Worm (Caenorhabditis elegans) whole organism, L3 larva: ENCODE results near the gene aqp-11.

ENCODE experiments used
- R02D3.7 ChIP-seq: fragments of 150-350 bp; optimal IDR thresholded peaks from 2 replicates; lab custom pipeline; 2014; ENCODE audit warnings: missing biosample characterization, missing genetic modification characterization
- ZK546.5 ChIP-seq: sonication (generic microtip); optimal IDR thresholded peaks from 2 replicates; lab custom pipeline; 2017; ENCODE audit warnings: missing biosample characterization, missing genetic modification characterization
- ama-1 ChIP-seq: fragments of 150-350 bp; optimal IDR thresholded peaks from 2 replicates; lab custom pipeline; 2018
- ceh-16 ChIP-seq: sonication (generic microtip); optimal IDR thresholded peaks from 2 replicates; lab custom pipeline; 2017; ENCODE audit warnings: missing biosample characterization, missing genetic modification characterization
- ceh-28 ChIP-seq: fragments of 150-350 bp; optimal IDR thresholded peaks from 2 replicates; lab custom pipeline; 2014; ENCODE audit warnings: missing biosample characterization, missing genetic modification reagents, missing genetic modification characterization
- ceh-82 ChIP-seq: fragments of 150-350 bp; optimal IDR thresholded peaks from 2 replicates; lab custom pipeline; 2014; ENCODE audit warnings: missing biosample characterization, missing genetic modification characterization
- daf-12 ChIP-seq: fragments of 150-350 bp; optimal IDR thresholded peaks from 2 replicates; lab custom pipeline; 2014; ENCODE audit warnings: missing biosample characterization, missing genetic modification reagents, missing genetic modification characterization
- egl-27 ChIP-seq: sonication (generic microtip); optimal IDR thresholded peaks from 4 replicates; lab custom pipeline; 2017; ENCODE audit warnings: missing biosample characterization, missing genetic modification reagents, missing genetic modification characterization
- egl-5 ChIP-seq: fragments of 150-350 bp; optimal IDR thresholded peaks from 2 replicates; lab custom pipeline; 2017; ENCODE audit warnings: missing biosample characterization, missing genetic modification reagents, missing genetic modification characterization, inconsistent platforms
- elt-1 ChIP-seq: fragments of 150-350 bp; optimal IDR thresholded peaks from 2 replicates; lab custom pipeline; 2014; ENCODE audit warnings: missing biosample characterization, missing genetic modification characterization
- elt-2 ChIP-seq: sonication (generic microtip); optimal IDR thresholded peaks from 2 replicates; lab custom pipeline; 2016; ENCODE audit warnings: missing genetic modification reagents, mild to moderate bottlenecking, missing genetic modification characterization, missing compliant biosample characterization
- eor-1 ChIP-seq, 2 experiments: fragments of 150-350 bp; optimal IDR thresholded peaks; 2 replicates each; lab custom pipeline; 2014 to 2018; ENCODE audit warnings: missing biosample characterization in 2 of 2, missing genetic modification characterization in 2 of 2
- fkh-10 ChIP-seq: sonication (generic microtip); optimal IDR thresholded peaks from 2 replicates; lab custom pipeline; 2017; ENCODE audit warnings: missing biosample characterization, missing genetic modification reagents, missing genetic modification characterization
- fos-1 ChIP-seq: fragments of 150-350 bp; optimal IDR thresholded peaks from 2 replicates; lab custom pipeline; 2014; ENCODE audit warnings: missing biosample characterization, missing genetic modification characterization
- hmg-11 ChIP-seq: sonication (generic microtip); optimal IDR thresholded peaks from 2 replicates; lab custom pipeline; 2016; ENCODE audit warnings: missing genetic modification characterization, missing compliant biosample characterization
- jun-1 ChIP-seq: fragments of 150-350 bp; optimal IDR thresholded peaks from 2 replicates; lab custom pipeline; 2014; ENCODE audit warnings: missing biosample characterization, missing genetic modification reagents, missing genetic modification characterization
- lin-15B ChIP-seq: fragments of 150-350 bp; optimal IDR thresholded peaks from 2 replicates; lab custom pipeline; 2014; ENCODE audit warnings: missing biosample characterization, missing genetic modification characterization
- lin-39 ChIP-seq: fragments of 150-350 bp; optimal IDR thresholded peaks from 2 replicates; lab custom pipeline; 2018; ENCODE audit warnings: missing biosample characterization, missing genetic modification reagents, missing genetic modification characterization
- mdl-1 ChIP-seq: fragments of 150-350 bp; optimal IDR thresholded peaks from 2 replicates; lab custom pipeline; 2014; ENCODE audit warnings: missing biosample characterization, missing genetic modification characterization
- nfya-1 ChIP-seq: sonication (generic microtip); optimal IDR thresholded peaks from 2 replicates; lab custom pipeline; 2017; ENCODE audit warnings: missing genetic modification characterization, mild to moderate bottlenecking, missing compliant biosample characterization, antibody characterized with exemption, moderate library complexity; ENCODE audit not compliant: insufficient read depth
- nhr-23 ChIP-seq: fragments of 150-350 bp; optimal IDR thresholded peaks from 2 replicates; lab custom pipeline; 2014; ENCODE audit warnings: missing biosample characterization, missing genetic modification reagents, missing genetic modification characterization
- nhr-237 ChIP-seq: fragments of 150-350 bp; optimal IDR thresholded peaks from 2 replicates; lab custom pipeline; 2014; ENCODE audit warnings: missing biosample characterization, missing genetic modification characterization
- nhr-25 ChIP-seq: sonication (generic microtip); optimal IDR thresholded peaks from 2 replicates; lab custom pipeline; 2017; ENCODE audit warnings: missing biosample characterization, missing genetic modification characterization
- nhr-28 ChIP-seq: fragments of 150-350 bp; optimal IDR thresholded peaks from 2 replicates; lab custom pipeline; 2014; ENCODE audit warnings: missing biosample characterization, missing genetic modification characterization
- nhr-43 ChIP-seq: sonication (generic microtip); optimal IDR thresholded peaks from 2 replicates; lab custom pipeline; 2016; ENCODE audit warnings: mild to moderate bottlenecking, missing genetic modification characterization, missing compliant biosample characterization; ENCODE audit not compliant: poor library complexity, severe bottlenecking
- nhr-67 ChIP-seq: fragments of 150-350 bp; optimal IDR thresholded peaks from 2 replicates; lab custom pipeline; 2014; ENCODE audit warnings: missing biosample characterization, missing genetic modification characterization
- pha-4 ChIP-seq: fragments of 150-350 bp; optimal IDR thresholded peaks from 2 replicates; lab custom pipeline; 2014; ENCODE audit warnings: missing biosample characterization, missing genetic modification reagents, missing genetic modification characterization
- sea-2 ChIP-seq: fragments of 150-350 bp; sonication (generic microtip); optimal IDR thresholded peaks from 4 replicates; lab custom pipeline; 2014; ENCODE audit warnings: missing biosample characterization, missing genetic modification reagents, missing genetic modification characterization
- skn-1 ChIP-seq: fragments of 150-350 bp; optimal IDR thresholded peaks from 2 replicates; lab custom pipeline; 2014; ENCODE audit warnings: missing biosample characterization, missing genetic modification characterization
- snpc-4 ChIP-seq: fragments of 150-350 bp; optimal IDR thresholded peaks from 2 replicates; lab custom pipeline; 2014; ENCODE audit warnings: missing biosample characterization, missing genetic modification characterization
- tbx-2 ChIP-seq: sonication (generic microtip); optimal IDR thresholded peaks from 2 replicates; lab custom pipeline; 2016; ENCODE audit warnings: mild to moderate bottlenecking, missing genetic modification characterization, missing compliant biosample characterization
- unc-62 ChIP-seq: fragments of 150-350 bp; sonication (generic microtip); optimal IDR thresholded peaks from 4 replicates; lab custom pipeline; 2014; ENCODE audit warnings: missing biosample characterization, missing genetic modification reagents, missing genetic modification characterization
- zag-1 ChIP-seq: fragments of 150-350 bp; optimal IDR thresholded peaks from 2 replicates; lab custom pipeline; 2014; ENCODE audit warnings: missing biosample characterization, missing genetic modification characterization
- ztf-4 ChIP-seq: fragments of 150-350 bp; optimal IDR thresholded peaks from 2 replicates; lab custom pipeline; 2014; ENCODE audit warnings: missing biosample characterization, missing genetic modification characterization

Gene aqp-11

DNA sequence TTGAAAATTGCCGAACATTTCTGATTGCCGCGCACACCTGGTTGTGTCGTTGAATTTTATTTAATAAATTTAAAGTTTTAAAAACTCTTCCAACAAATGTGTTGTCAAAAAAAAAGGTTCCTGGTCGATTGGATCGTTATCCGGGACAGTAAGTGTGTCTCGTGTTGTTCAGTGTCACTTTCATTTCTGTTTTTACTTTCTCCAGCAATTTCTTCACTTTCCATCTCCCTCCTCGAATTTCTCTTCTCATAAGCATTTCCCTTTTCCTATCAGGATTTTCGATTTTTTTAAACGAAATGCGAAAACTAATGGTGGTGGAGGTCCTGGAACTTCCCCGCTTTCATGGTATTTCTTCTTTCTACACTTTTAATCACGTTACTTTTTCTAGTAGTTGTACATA lies 22.5 kb downstream of the aqp-11 start:
- TF ChIP-seq fkh-10 (no peak), nhr-23 (tag; lab: Kevin White, UChicago) (peak; percentile 14)

DNA sequence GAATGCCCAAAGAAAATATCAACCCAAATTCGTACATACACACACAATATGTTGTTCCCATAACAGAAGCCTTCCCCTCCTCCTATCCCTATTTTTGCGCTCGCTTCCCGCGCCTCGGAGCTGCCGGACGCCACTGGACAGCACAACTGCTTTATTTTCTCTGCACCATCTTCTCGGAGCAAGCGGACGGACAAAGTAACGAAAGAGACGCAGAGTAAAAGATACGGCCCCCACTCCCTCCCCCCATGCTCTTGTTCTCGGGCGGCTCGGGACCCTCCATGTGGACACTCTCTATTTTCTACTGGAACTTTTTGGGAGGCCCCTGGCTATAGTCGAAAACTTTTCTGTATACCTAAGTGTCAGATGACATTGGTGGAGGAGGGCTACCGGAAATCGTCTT lies 24.7 kb downstream of the aqp-11 start:
- TF ChIP-seq elt-1 (tag; lab: Kevin White, UChicago): no peak
- TF ChIP-seq elt-2 (tag; lab: Kevin White, UChicago): no peak
- TF ChIP-seq fkh-10: peak; percentile 0
- TF ChIP-seq lin-39 (tag; lab: Kevin White, UChicago): peak; percentile 51
- peak; percentile 67 for TF ChIP-seq nfya-1
- TF ChIP-seq lin-15B (tag; lab: Kevin White, UChicago): peak; percentile 22
- TF ChIP-seq hmg-11 (tag; lab: Kevin White, UChicago): peak; percentile 60

ce11 chrIII:13701691-13702090 lies 28.6 kb downstream of the aqp-11 start, which contains the start of gene lit-1:
TSS of gene lit-1 (plus strand) at chrIII:13701991.
- TF ChIP-seq ztf-4 (tag; lab: Kevin White, UChicago): no peak
- no peak for TF ChIP-seq zag-1
- no peak for TF ChIP-seq daf-12
- no peak for TF ChIP-seq nhr-28
- TF ChIP-seq mdl-1 (tag; lab: Kevin White, UChicago): no peak
- TF ChIP-seq skn-1 (tag; lab: Kevin White, UChicago): no peak
- no peak for TF ChIP-seq nhr-43
- TF ChIP-seq eor-1 (tag; optimal IDR thresholded peaks at IDR 0.05; lab: Kevin White, UChicago): no peak
- TF ChIP-seq unc-62 (GFP tag; lab: Kevin White, UChicago): no peak
- TF ChIP-seq tbx-2 (tag; lab: Kevin White, UChicago): no peak
- no peak for TF ChIP-seq ceh-82 (tag; lab: Kevin White, UChicago)

- TF ChIP-seq nfya-1: peak; percentile 82
- TF ChIP-seq R02D3.7 (tag; lab: Kevin White, UChicago): no peak
- TF ChIP-seq, all 47 proteins: peak for 1
Observed at ce11 chrIII:13708415-13708814, 35.3 kb downstream of the aqp-11 start.

DNA sequence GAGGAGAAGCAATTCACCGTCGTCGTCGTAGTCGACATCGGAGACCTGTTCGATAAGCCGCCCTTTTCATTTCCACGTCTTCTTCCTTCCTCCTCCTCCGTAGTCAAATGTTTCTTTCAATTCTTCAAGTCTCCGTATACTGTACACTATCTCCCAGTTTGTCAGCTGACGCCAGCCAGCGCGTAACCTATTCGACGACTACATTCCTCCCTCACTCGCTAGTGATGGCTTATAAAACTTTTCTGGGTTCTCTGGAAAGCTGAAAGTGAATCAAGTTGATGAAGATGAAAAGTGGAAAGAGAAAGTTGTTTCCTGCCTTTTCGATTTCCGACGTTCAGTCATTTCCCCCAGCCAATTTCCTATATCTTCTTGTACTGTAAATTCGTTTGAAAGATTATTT lies 36.0 kb downstream of the aqp-11 start:
- TF ChIP-seq zag-1: no peak
- TF ChIP-seq hmg-11 (tag; lab: Kevin White, UChicago): no peak
- TF ChIP-seq ama-1 (lab: Kevin White, UChicago): peak; percentile 68
- TF ChIP-seq lin-39 (tag; lab: Kevin White, UChicago): no peak
- peak; percentile 60 for TF ChIP-seq nhr-25 (tag; lab: Kevin White, UChicago)
- no peak for TF ChIP-seq ZK546.5 (tag; lab: Kevin White, UChicago)
- TF ChIP-seq ceh-16: no peak
- TF ChIP-seq nhr-43: peak; percentile 26
- peak; percentile 20 for TF ChIP-seq nfya-1
- peak; percentile 65 for TF ChIP-seq nhr-23 (tag; lab: Kevin White, UChicago)
- no peak for TF ChIP-seq sea-2 (GFP tag; lab: Kevin White, UChicago)

DNA sequence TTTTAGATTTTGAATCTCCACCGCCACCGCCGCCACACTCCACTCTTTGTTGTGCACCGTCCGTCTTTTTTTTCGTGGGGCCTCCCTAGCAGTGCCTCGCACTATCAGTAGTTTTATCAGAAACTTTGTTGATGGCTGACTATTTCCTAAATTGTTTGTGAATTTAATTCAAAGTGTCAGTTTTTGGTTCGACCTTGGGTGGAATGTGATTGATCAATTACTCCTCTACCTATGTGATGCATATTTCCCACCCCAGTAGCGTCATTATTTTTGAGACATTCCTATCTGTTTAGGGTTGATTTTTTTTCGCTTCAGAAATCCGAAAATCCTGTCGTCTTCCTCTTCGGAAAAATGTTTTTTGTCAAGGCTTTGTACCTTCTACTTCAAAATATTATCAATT lies 37.6 kb downstream of the aqp-11 start:
- TF ChIP-seq nhr-25 (tag; lab: Kevin White, UChicago): peak; percentile 6
- no peak for TF ChIP-seq egl-27
- no peak for TF ChIP-seq elt-2 (tag; lab: Kevin White, UChicago)
- no peak for TF ChIP-seq ceh-16
- TF ChIP-seq nhr-28: no peak
- TF ChIP-seq mdl-1 (tag; lab: Kevin White, UChicago): no peak
- TF ChIP-seq nhr-23 (tag; lab: Kevin White, UChicago): peak; percentile 1
- TF ChIP-seq nhr-237: no peak

ce11 chrIII:13712854-13713293 lies 39.8 kb downstream of the aqp-11 start:
- TF ChIP-seq hmg-11 (tag; lab: Kevin White, UChicago): peak; percentile 72
- TF ChIP-seq zag-1: no peak
- no peak for TF ChIP-seq R02D3.7 (tag; lab: Kevin White, UChicago)
- peak; percentile 4 for TF ChIP-seq skn-1 (tag; lab: Kevin White, UChicago)
- TF ChIP-seq unc-62 (GFP tag; lab: Kevin White, UChicago): no peak
- peak; percentile 12 for TF ChIP-seq ceh-28 (tag; lab: Kevin White, UChicago)
- TF ChIP-seq snpc-4 (tag; lab: Kevin White, UChicago): no peak
- TF ChIP-seq egl-5: no peak
- no peak for TF ChIP-seq fos-1 (tag; lab: Kevin White, UChicago)
- peak; percentile 44 for TF ChIP-seq pha-4
- TF ChIP-seq nfya-1: peak; percentile 84
- TF ChIP-seq lin-39 (tag; lab: Kevin White, UChicago): peak; percentile 62
- peak; percentile 4 for TF ChIP-seq lin-15B (tag; lab: Kevin White, UChicago)
- no peak for TF ChIP-seq nhr-67 (tag; lab: Kevin White, UChicago)
- no peak for TF ChIP-seq nhr-25 (tag; lab: Kevin White, UChicago)
- peak; percentile 5 for TF ChIP-seq elt-2 (tag; lab: Kevin White, UChicago)
- no peak for TF ChIP-seq nhr-23 (tag; lab: Kevin White, UChicago)
- TF ChIP-seq ceh-82 (tag; lab: Kevin White, UChicago): no peak
- no peak for TF ChIP-seq fkh-10
- peak; percentile 27 for TF ChIP-seq jun-1
